Fruit fly (Drosophila melanogaster): Measurements from ENCODE around the gene CG5078.
A peak's percentile ranks its signal among the peaks of the same experiment; 100 is the strongest.

CG5078 gene

DNA sequence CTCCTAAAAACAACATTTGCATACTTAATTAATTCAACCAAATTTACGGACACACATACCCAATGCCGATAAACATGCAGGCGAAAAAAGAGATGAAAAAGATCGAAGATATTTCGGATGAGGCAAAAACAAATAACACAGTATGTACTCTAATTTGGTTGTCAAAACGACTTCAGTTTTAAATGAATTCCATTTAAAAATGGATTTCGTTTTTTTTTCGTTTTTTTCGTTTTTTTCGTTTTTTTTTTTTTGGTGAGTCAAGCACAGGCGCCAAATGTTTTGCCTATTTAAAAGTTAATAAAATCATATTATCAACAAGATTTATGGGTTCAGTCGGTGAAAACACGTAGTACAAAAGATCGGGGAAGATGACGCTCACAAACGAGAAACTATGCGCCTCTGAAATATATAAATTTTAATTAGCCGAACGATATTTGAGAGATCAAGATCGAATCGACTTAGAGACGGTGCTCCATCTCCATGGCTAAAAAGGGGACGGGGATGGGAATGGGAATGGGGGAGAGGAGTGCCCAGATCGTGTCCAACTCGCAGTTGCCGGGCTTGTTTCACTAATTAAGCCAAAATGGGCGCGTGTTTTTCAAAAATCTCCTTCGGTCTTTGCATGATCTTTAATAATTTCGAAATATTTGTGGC lies 42.5 kb downstream of the CG5078 start (continued):
- TF ChIP-seq sens (GFP tag): peak; percentile 54
- no peak for TF ChIP-seq nerfin-2 (GFP tag; IDR thresholded peaks at IDR 0.05; ENCODE audit: partially characterized antibody)
- TF ChIP-seq pho (GFP tag; optimal IDR thresholded peaks at IDR 0.05): no peak
- peak; percentile 81 for TF ChIP-seq abd-A (tag; optimal IDR thresholded peaks at IDR 0.05)
- TF ChIP-seq sr (GFP tag; IDR thresholded peaks at IDR 0.05): no peak
- no peak for TF ChIP-seq CG18599 (GFP tag; optimal IDR thresholded peaks at IDR 0.05)
- no peak for TF ChIP-seq Blimp-1 (GFP tag; optimal IDR thresholded peaks at IDR 0.05)
- TF ChIP-seq ac (GFP tag; optimal IDR thresholded peaks at IDR 0.05): no peak
- TF ChIP-seq CG11085 (GFP tag; IDR thresholded peaks at IDR 0.05): no peak
- TF ChIP-seq Awh (GFP tag; IDR thresholded peaks at IDR 0.05): peak; percentile 73

DNA sequence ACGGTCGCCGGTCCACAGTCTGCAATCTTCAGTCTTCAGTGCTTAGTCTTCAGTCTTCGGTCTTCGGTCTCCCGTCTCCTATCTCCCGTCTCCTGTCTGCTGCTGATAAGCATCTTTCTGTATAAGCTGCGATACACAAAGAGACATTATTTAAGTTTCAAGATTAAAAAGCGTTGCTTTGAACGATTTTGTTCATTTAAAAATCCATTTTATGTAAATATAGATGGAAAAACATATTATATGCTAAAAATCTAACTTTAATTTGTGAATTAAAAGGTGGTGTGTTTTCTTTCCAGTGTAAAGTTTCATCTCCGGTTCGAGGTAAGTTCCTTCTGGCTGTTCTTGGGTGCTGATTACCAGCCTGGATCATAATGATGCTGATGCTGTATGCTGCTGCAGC lies 43.5 kb downstream of the CG5078 start:
- peak; percentile 24 for TF ChIP-seq grn (GFP tag; optimal IDR thresholded peaks at IDR 0.05)
- TF ChIP-seq pros (GFP tag; optimal IDR thresholded peaks at IDR 0.05): no peak
- peak; percentile 45 for TF ChIP-seq corto (GFP tag; optimal IDR thresholded peaks at IDR 0.05)
- peak; percentile 37 for TF ChIP-seq lbe (GFP tag; optimal IDR thresholded peaks at IDR 0.05)
- peak in 1 of 2 experiments; percentile 24 for TF ChIP-seq bsh (GFP tag; optimal IDR thresholded peaks at IDR 0.05)
- peak; percentile 17 for TF ChIP-seq nom (GFP tag; optimal IDR thresholded peaks at IDR 0.05)

DNA sequence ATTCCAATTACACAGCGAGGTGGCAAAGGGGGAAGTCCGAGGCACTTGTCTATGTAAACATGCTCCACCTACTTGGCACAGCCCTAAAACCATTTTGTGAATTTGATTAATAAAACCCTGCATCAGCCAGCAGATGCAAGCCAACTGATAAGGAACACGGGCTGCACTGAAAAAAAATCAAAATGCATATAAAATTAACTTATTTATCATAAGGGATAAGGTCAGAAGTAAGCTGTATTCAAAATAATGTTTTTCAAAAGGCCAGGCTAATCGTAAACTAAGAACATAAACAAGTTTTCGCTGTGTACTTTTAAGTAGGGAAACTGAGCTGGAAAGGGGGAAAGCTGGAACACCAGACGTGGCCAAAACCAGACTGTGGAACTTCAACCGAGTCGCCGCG lies 46.0 kb downstream of the CG5078 start:
- TF ChIP-seq Med (GFP tag): peak; percentile 74
- peak; percentile 42; the same call in 1 of the 2 replicates for TF ChIP-seq Xrp1 (GFP tag; IDR thresholded peaks at IDR 0.05)
- TF ChIP-seq Abd-B (GFP tag; optimal IDR thresholded peaks at IDR 0.05): no peak
- TF ChIP-seq sisA (GFP tag; IDR thresholded peaks at IDR 0.05): peak; percentile 7; the same call in 1 of the 2 replicates
- TF ChIP-seq chn (GFP tag; optimal IDR thresholded peaks at IDR 0.05): peak; percentile 5
- TF ChIP-seq Meics (GFP tag; optimal IDR thresholded peaks at IDR 0.05): no peak
- no peak for TF ChIP-seq CG6272 (GFP tag; IDR thresholded peaks at IDR 0.05)
- peak; percentile 12 for TF ChIP-seq phol (tag; optimal IDR thresholded peaks at IDR 0.05)
- TF ChIP-seq vvl (GFP tag; IDR thresholded peaks at IDR 0.05): peak; percentile 46; the same call in 1 of the 2 replicates
- TF ChIP-seq CG12391 (tag; optimal IDR thresholded peaks at IDR 0.05): peak; percentile 2
- peak; percentile 25 for TF ChIP-seq CG18262 (tag; optimal IDR thresholded peaks at IDR 0.05)
- TF ChIP-seq CG4424 (GFP tag; optimal IDR thresholded peaks at IDR 0.05): peak; percentile 19
- peak; percentile 33 to 57 for TF ChIP-seq bsh (GFP tag; optimal IDR thresholded peaks at IDR 0.05)
- peak; percentile 42 for TF ChIP-seq ATbp (GFP tag; optimal IDR thresholded peaks at IDR 0.05)
- peak in 1 of 3 experiments; percentile 10 for TF ChIP-seq lola (GFP tag; optimal IDR thresholded peaks at IDR 0.05)
- TF ChIP-seq Trl (optimal IDR thresholded peaks at IDR 0.05): no peak
- peak; percentile 25 for TF ChIP-seq Trl (GFP tag; optimal IDR thresholded peaks at IDR 0.05)
- no peak for TF ChIP-seq bowl (GFP tag; IDR thresholded peaks at IDR 0.05)
- peak; percentile 44 for TF ChIP-seq gem (tag; optimal IDR thresholded peaks at IDR 0.05)
- TF ChIP-seq CG2712 (tag; optimal IDR thresholded peaks at IDR 0.05): peak; percentile 48
- peak; percentile 77 for TF ChIP-seq grn (GFP tag; optimal IDR thresholded peaks at IDR 0.05)
- TF ChIP-seq da (GFP tag; optimal IDR thresholded peaks at IDR 0.05): no peak
- TF ChIP-seq Blimp-1 (GFP tag; optimal IDR thresholded peaks at IDR 0.05): peak; percentile 56
- TF ChIP-seq CG2875 (GFP tag; optimal IDR thresholded peaks at IDR 0.05): no peak
- TF ChIP-seq CG1603 (tag; optimal IDR thresholded peaks at IDR 0.05): peak; percentile 31
- TF ChIP-seq oc (tag; optimal IDR thresholded peaks at IDR 0.05): peak; percentile 13
- TF ChIP-seq row (GFP tag; IDR thresholded peaks at IDR 0.05): peak; percentile 29; the same call in 1 of the 3 replicates
- TF ChIP-seq CG1529 (GFP tag; optimal IDR thresholded peaks at IDR 0.05): no peak
- TF ChIP-seq CG12219 (GFP tag; optimal IDR thresholded peaks at IDR 0.05): no peak
- peak; percentile 38; the same call in 1 of the 2 replicates for TF ChIP-seq ara (GFP tag; IDR thresholded peaks at IDR 0.05)
- TF ChIP-seq CG17359 (tag; optimal IDR thresholded peaks at IDR 0.05): peak; percentile 7
- TF ChIP-seq Oli (tag; optimal IDR thresholded peaks at IDR 0.05): peak; percentile 9
- TF ChIP-seq Hr39 (optimal IDR thresholded peaks at IDR 0.05): no peak
